Worm (Caenorhabditis elegans): ENCODE results near the gene R02D5.1.

DNA sequence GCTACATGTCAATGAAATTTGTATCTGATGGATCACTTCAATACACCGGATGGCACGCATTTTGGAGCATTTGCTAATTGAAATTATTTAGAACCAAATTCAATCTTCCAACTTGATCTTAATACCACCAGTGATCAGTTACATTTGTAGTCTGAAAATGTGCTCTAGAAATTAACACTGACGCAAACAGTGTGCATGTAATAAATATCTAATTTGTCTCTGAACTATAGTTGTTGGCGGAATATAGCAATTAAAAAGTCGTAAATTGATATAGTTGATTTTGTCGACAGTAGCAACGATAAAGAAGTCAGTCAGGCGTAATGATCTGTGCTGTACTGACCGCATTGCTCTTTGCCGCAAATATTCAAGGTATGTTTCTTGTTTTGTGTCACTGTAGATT lies 35.8 kb upstream of the R02D5.1 start, which contains the start of gene clec-227:
- TF ChIP-seq tbx-2 (tag; optimal IDR thresholded peaks at IDR 0.05) (no peak), ztf-11 (tag; optimal IDR thresholded peaks at IDR 0.05) (no peak), ZK546.5 (tag; optimal IDR thresholded peaks at IDR 0.05) (no peak)
